Fruit fly (Drosophila melanogaster) S2 (cell line): ENCODE data around the gene Irbp.

Experiments
- CG8478 ChIP-seq: fragments of >200 bp; optimal IDR thresholded peaks from 2 replicates; lab custom pipeline; 2018
- CTCF ChIP-seq, 2 experiments: fragments of >200 bp; optimal IDR thresholded peaks; 2 replicates each; lab custom pipeline; 2018

DNA sequence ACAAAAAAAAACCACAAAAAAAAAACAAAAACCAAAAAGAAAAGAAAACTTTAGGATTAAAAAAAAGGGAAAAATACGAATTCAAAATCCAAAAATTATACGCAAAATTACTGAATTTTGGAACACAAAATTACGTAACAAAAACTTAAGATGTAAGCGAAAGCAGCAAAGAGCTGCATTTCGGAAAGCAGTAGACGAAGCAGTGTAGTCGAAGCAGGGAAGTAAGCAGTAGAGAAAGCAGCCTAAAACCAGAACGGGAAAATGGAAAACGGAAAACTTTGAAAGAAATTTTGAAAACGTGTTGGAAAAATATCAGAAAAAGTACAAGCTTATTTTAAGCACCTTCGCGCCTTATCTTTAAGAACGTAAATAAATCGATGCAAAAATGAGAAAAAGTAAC is 7.0 kb upstream of the Irbp start:
- TF ChIP-seq CG8478 (no peak), CTCF (optimal IDR thresholded peaks at IDR 0.05; lab: Kevin White, UChicago) (peak in 1 of 2 experiments; percentile 26)
